Fruit fly (Drosophila melanogaster) whole organism, wandering third instar larva: Measurements from ENCODE around the gene CG45100.

Source experiments
- Abd-B ChIP-seq: fragments of >200 bp; optimal IDR thresholded peaks from 2 replicates; lab custom pipeline; 2017; ENCODE audit warnings: missing biosample characterization, missing genetic modification characterization
- CG32264 ChIP-seq: fragments of 200-800 bp; sonication (Bioruptor generic); optimal IDR thresholded peaks from 2 replicates; lab custom pipeline; 2016; ENCODE audit warnings: missing biosample characterization, missing genetic modification characterization
- CG9705 ChIP-seq: fragments of 200-800 bp; sonication (Bioruptor generic); optimal IDR thresholded peaks from 2 replicates; lab custom pipeline; 2018; ENCODE audit warnings: missing biosample characterization, mild to moderate bottlenecking, missing genetic modification characterization
- CrebA ChIP-seq: fragments of 200-800 bp; sonication (Bioruptor generic); optimal IDR thresholded peaks from 2 replicates; lab custom pipeline; 2016; ENCODE audit warnings: missing biosample characterization, mild to moderate bottlenecking, missing genetic modification characterization, borderline replicate concordance
- Dfd ChIP-seq: fragments of >200 bp; optimal IDR thresholded peaks from 2 replicates; lab custom pipeline; 2017; ENCODE audit warnings: missing biosample characterization, missing genetic modification characterization
- Dif ChIP-seq: fragments of 200-275, 200-300 bp; sonication (Bioruptor generic); optimal IDR thresholded peaks from 2 replicates; lab custom pipeline; 2018; ENCODE audit warnings: missing biosample characterization, missing genetic modification characterization; ENCODE audit not compliant: partially characterized antibody
- GATAd ChIP-seq: sonication (Bioruptor generic); optimal IDR thresholded peaks from 2 replicates; lab custom pipeline; 2016; ENCODE audit warnings: missing biosample characterization, missing genetic modification characterization
- HLH106 ChIP-seq: fragments of 200-800 bp; optimal IDR thresholded peaks from 3 replicates; lab custom pipeline; 2019; ENCODE audit warnings: missing biosample characterization, mild to moderate bottlenecking, missing genetic modification characterization, moderate library complexity
- Hnf4 ChIP-seq: fragments of 200-800 bp; sonication (Bioruptor generic); optimal IDR thresholded peaks from 2 replicates; lab custom pipeline; 2016; ENCODE audit warnings: missing biosample characterization, mild to moderate bottlenecking, missing genetic modification characterization
- Hr78 ChIP-seq: fragments of >200 bp; optimal IDR thresholded peaks from 2 replicates; lab custom pipeline; 2017; ENCODE audit warnings: missing biosample characterization, missing genetic modification characterization
- Hr83 ChIP-seq: fragments of 200-300 bp; sonication (Bioruptor generic); optimal IDR thresholded peaks from 2 replicates; lab custom pipeline; 2016; ENCODE audit warnings: missing biosample characterization, mild to moderate bottlenecking, missing genetic modification characterization, moderate library complexity; ENCODE audit not compliant: poor library complexity, severe bottlenecking
- Jra ChIP-seq: sonication (Bioruptor generic); optimal IDR thresholded peaks from 2 replicates; lab custom pipeline; 2016; ENCODE audit warnings: missing biosample characterization, missing genetic modification characterization
- Mio ChIP-seq: sonication (Bioruptor generic); optimal IDR thresholded peaks from 2 replicates; lab custom pipeline; 2016; ENCODE audit warnings: missing biosample characterization, missing genetic modification characterization
- Myc ChIP-seq: fragments of >200 bp; optimal IDR thresholded peaks from 2 replicates; lab custom pipeline; 2017
- N ChIP-seq: fragments of >200 bp; optimal IDR thresholded peaks from 2 replicates; lab custom pipeline; 2018; ENCODE audit warnings: missing biosample characterization, missing external identifiers, missing genetic modification characterization
- OdsH ChIP-seq: fragments of 200-800 bp; sonication (Bioruptor generic); optimal IDR thresholded peaks from 2 replicates; lab custom pipeline; 2016; ENCODE audit warnings: missing biosample characterization, mild to moderate bottlenecking, missing genetic modification characterization
- Rel ChIP-seq, 2 experiments: fragments of 200-800 bp; sonication (Bioruptor generic) in 1 of 2; optimal IDR thresholded peaks; 2 replicates in 1 of 2; 3 replicates in 1 of 2; lab custom pipeline; 2016 to 2019; ENCODE audit warnings: mild to moderate bottlenecking in 2 of 2, missing biosample characterization in 2 of 2, missing genetic modification characterization in 2 of 2, moderate library complexity in 1 of 2
- Sp1 ChIP-seq: fragments of 200-800 bp; sonication (Bioruptor generic); optimal IDR thresholded peaks from 3 replicates; lab custom pipeline; 2019; ENCODE audit warnings: missing biosample characterization, mild to moderate bottlenecking, missing genetic modification characterization, moderate library complexity
- Vsx2 ChIP-seq: fragments of 200-300, 225-300 bp; sonication (Bioruptor generic); optimal IDR thresholded peaks from 2 replicates; lab custom pipeline; 2018; ENCODE audit warnings: missing biosample characterization, missing genetic modification characterization; ENCODE audit not compliant: partially characterized antibody
- br ChIP-seq: fragments of 200-800 bp; sonication (Bioruptor generic); optimal IDR thresholded peaks from 2 replicates; lab custom pipeline; 2016; ENCODE audit warnings: missing biosample characterization, missing genetic modification characterization
- brk ChIP-seq: fragments of 200-800 bp; sonication (Bioruptor generic); optimal IDR thresholded peaks from 2 replicates; lab custom pipeline; 2016; ENCODE audit warnings: missing biosample characterization, mild to moderate bottlenecking, missing genetic modification characterization
- dl ChIP-seq, 2 experiments: fragments of 175-275, 200-275 bp in 1 of 2; fragments of 200-275 bp in 1 of 2; sonication (Bioruptor generic); optimal IDR thresholded peaks; lab custom pipeline; 2018; ENCODE audit warnings: mild to moderate bottlenecking in 2 of 2, missing biosample characterization in 2 of 2, missing genetic modification characterization in 2 of 2, moderate library complexity in 2 of 2; ENCODE audit not compliant: partially characterized antibody in 2 of 2, insufficient read depth in 1 of 2
- dmrt93B ChIP-seq: fragments of 200-800 bp; sonication (Bioruptor generic); optimal IDR thresholded peaks from 2 replicates; lab custom pipeline; 2018; ENCODE audit warnings: missing biosample characterization, mild to moderate bottlenecking, missing genetic modification characterization
- dsf ChIP-seq: sonication (Bioruptor generic); optimal IDR thresholded peaks from 2 replicates; lab custom pipeline; 2016; ENCODE audit warnings: missing biosample characterization, missing genetic modification characterization, borderline replicate concordance
- ey ChIP-seq: fragments of 200-800 bp; sonication (Bioruptor generic); optimal IDR thresholded peaks from 2 replicates; lab custom pipeline; 2016; ENCODE audit warnings: missing biosample characterization, missing genetic modification characterization
- foxo ChIP-seq, 2 experiments: fragments of 200-800 bp; sonication (Bioruptor generic); optimal IDR thresholded peaks; 2 replicates in 1 of 2; 3 replicates in 1 of 2; lab custom pipeline; 2016 to 2017; ENCODE audit warnings: missing biosample characterization in 2 of 2, missing genetic modification characterization in 2 of 2
- h ChIP-seq: fragments of 200-800 bp; sonication (Bioruptor generic); optimal IDR thresholded peaks from 3 replicates; lab custom pipeline; 2016; ENCODE audit warnings: missing biosample characterization, mild to moderate bottlenecking, missing genetic modification characterization
- jim ChIP-seq: fragments of 175-275, 200-325 bp; sonication (Bioruptor generic); optimal IDR thresholded peaks from 2 replicates; lab custom pipeline; 2016; ENCODE audit warnings: missing biosample characterization, mild to moderate bottlenecking, missing genetic modification characterization
- lola ChIP-seq: fragments of >200 bp; optimal IDR thresholded peaks from 2 replicates; lab custom pipeline; 2017; ENCODE audit warnings: missing biosample characterization, missing genetic modification characterization
- pan ChIP-seq: fragments of >200 bp; optimal IDR thresholded peaks from 2 replicates; lab custom pipeline; 2017
- psq ChIP-seq: fragments of 200-800 bp; sonication (Bioruptor generic); optimal IDR thresholded peaks from 3 replicates; lab custom pipeline; 2017; ENCODE audit warnings: missing biosample characterization, mild to moderate bottlenecking, missing genetic modification characterization, moderate library complexity
- rgr ChIP-seq: fragments of 200-800 bp; sonication (Bioruptor generic); optimal IDR thresholded peaks from 3 replicates; lab custom pipeline; 2016; ENCODE audit warnings: missing biosample characterization, mild to moderate bottlenecking, missing genetic modification characterization
- sage ChIP-seq: fragments of 200-800 bp; sonication (Bioruptor generic); optimal IDR thresholded peaks from 2 replicates; lab custom pipeline; 2016; ENCODE audit warnings: missing biosample characterization, mild to moderate bottlenecking, missing genetic modification characterization
- sv ChIP-seq: fragments of 200-800 bp; sonication (Bioruptor generic); optimal IDR thresholded peaks from 3 replicates; lab custom pipeline; 2016; ENCODE audit warnings: missing biosample characterization, missing genetic modification characterization
- tai ChIP-seq: sonication (Bioruptor generic); optimal IDR thresholded peaks from 2 replicates; lab custom pipeline; 2016; ENCODE audit warnings: missing biosample characterization, missing genetic modification characterization
- usp ChIP-seq: fragments of >200 bp; optimal IDR thresholded peaks from 2 replicates; lab custom pipeline; 2017; ENCODE audit warnings: missing biosample characterization, missing genetic modification characterization
- woc ChIP-seq: sonication (Bioruptor generic); optimal IDR thresholded peaks from 2 replicates; lab custom pipeline; 2016; ENCODE audit warnings: missing biosample characterization, mild to moderate bottlenecking, missing genetic modification characterization

CG45100 gene

dm6 chr3R:5485295-5485718, 10.9 kb upstream of the CG45100 start, which contains the start of gene CG31550:
Gene CG31550 (plus strand): TSS chr3R:5485543.
- peak; percentile 76 for TF ChIP-seq HLH106 (tag; lab: Kevin White, UChicago)
- TF ChIP-seq dmrt93B (GFP tag; lab: Kevin White, UChicago), result no peak
- TF ChIP-seq foxo (GFP tag; optimal IDR thresholded peaks at IDR 0.05; lab: Kevin White, UChicago), result peak in 1 of 2 experiments; percentile 70
- peak; percentile 64 for TF ChIP-seq h (GFP tag; lab: Kevin White, UChicago)
- TF ChIP-seq psq (GFP tag; lab: Kevin White, UChicago), result peak; percentile 36
- peak; percentile 6 for TF ChIP-seq CG9705 (GFP tag; lab: Kevin White, UChicago)
- peak; percentile 45 for TF ChIP-seq OdsH (GFP tag; lab: Kevin White, UChicago)
- TF ChIP-seq ey (GFP tag; lab: Kevin White, UChicago), result peak; percentile 36
- TF ChIP-seq Vsx2 (GFP tag; lab: Kevin White, UChicago), result peak; percentile 59
- TF ChIP-seq Rel (GFP tag; optimal IDR thresholded peaks at IDR 0.05; lab: Kevin White, UChicago), result no peak
- peak; percentile 32 for TF ChIP-seq Rel (tag; optimal IDR thresholded peaks at IDR 0.05; lab: Kevin White, UChicago)
- TF ChIP-seq rgr (GFP tag; lab: Kevin White, UChicago), result peak; percentile 74
- TF ChIP-seq Hr83, result peak; percentile 81
- no peak for TF ChIP-seq GATAd (GFP tag; lab: Kevin White, UChicago)
- TF ChIP-seq Sp1, result peak; percentile 67
- TF ChIP-seq br (GFP tag; lab: Kevin White, UChicago), result no peak

- TF ChIP-seq HLH106 (tag; lab: Kevin White, UChicago) (peak; percentile 14), Dif (peak; percentile 0), foxo (GFP tag; optimal IDR thresholded peaks at IDR 0.05; lab: Kevin White, UChicago) (no peak), Jra (GFP tag; lab: Kevin White, UChicago) (no peak), Sp1 (peak; percentile 38)
Measured at dm6 chr3R:5483488-5484109, 9.2 kb upstream of the CG45100 start, which contains the start of gene ksr. Gene ksr (minus strand): TSS chr3R:5483906.

- TF ChIP-seq sv (GFP tag; lab: Kevin White, UChicago) (no peak), ey (GFP tag; lab: Kevin White, UChicago) (no peak), brk (GFP tag; lab: Kevin White, UChicago) (no peak), sage (GFP tag; lab: Kevin White, UChicago) (no peak)
- TF ChIP-seq, all 38 proteins: peak for 0
Measured at dm6 chr3R:5482790-5483189, 8.4 kb upstream of the CG45100 start.

- TF ChIP-seq CG32264 (GFP tag; lab: Kevin White, UChicago), result no peak
- TF ChIP-seq usp, result no peak
- no peak for TF ChIP-seq dsf
- TF ChIP-seq Mio, result no peak
- no peak for TF ChIP-seq lola (GFP tag; lab: Kevin White, UChicago)
- TF ChIP-seq Jra (GFP tag; lab: Kevin White, UChicago), result no peak
- peak; percentile 73 for TF ChIP-seq Sp1
- no peak for TF ChIP-seq CrebA (GFP tag; lab: Kevin White, UChicago)
- TF ChIP-seq HLH106 (tag; lab: Kevin White, UChicago), result peak; percentile 74
- TF ChIP-seq psq (GFP tag; lab: Kevin White, UChicago), result peak; percentile 55
- TF ChIP-seq Abd-B, result no peak
- no peak for TF ChIP-seq Hnf4
- TF ChIP-seq sv (GFP tag; lab: Kevin White, UChicago), result no peak
- no peak for TF ChIP-seq N (GFP tag; lab: Kevin White, UChicago)
- no peak for TF ChIP-seq brk (GFP tag; lab: Kevin White, UChicago)
- TF ChIP-seq jim (GFP tag; lab: Kevin White, UChicago), result no peak
- TF ChIP-seq sage (GFP tag; lab: Kevin White, UChicago), result no peak
- no peak for TF ChIP-seq dl (GFP tag; optimal IDR thresholded peaks at IDR 0.05; lab: Kevin White, UChicago; ENCODE audit: insufficient read depth in 1 of 2, partially characterized antibody in 2 of 2)
- no peak for TF ChIP-seq Dif
- no peak for TF ChIP-seq rgr (GFP tag; lab: Kevin White, UChicago)
- TF ChIP-seq woc, result peak; percentile 75
- peak; percentile 35 for TF ChIP-seq CG9705 (GFP tag; lab: Kevin White, UChicago)
- TF ChIP-seq Hr83, result no peak
- no peak for TF ChIP-seq Hr78 (GFP tag; lab: Kevin White, UChicago)
- TF ChIP-seq ey (GFP tag; lab: Kevin White, UChicago), result no peak
- TF ChIP-seq foxo (GFP tag; optimal IDR thresholded peaks at IDR 0.05; lab: Kevin White, UChicago), result peak in 1 of 2 experiments; percentile 58
- no peak for TF ChIP-seq Rel (GFP tag; optimal IDR thresholded peaks at IDR 0.05; lab: Kevin White, UChicago)
- no peak for TF ChIP-seq Rel (tag; optimal IDR thresholded peaks at IDR 0.05; lab: Kevin White, UChicago)
- no peak for TF ChIP-seq h (GFP tag; lab: Kevin White, UChicago)
- TF ChIP-seq Myc (lab: Kevin White, UChicago), result peak; percentile 97
- no peak for TF ChIP-seq Dfd (GFP tag; lab: Kevin White, UChicago)
- TF ChIP-seq OdsH (GFP tag; lab: Kevin White, UChicago), result peak; percentile 48
- no peak for TF ChIP-seq GATAd (GFP tag; lab: Kevin White, UChicago)
- TF ChIP-seq Vsx2 (GFP tag; lab: Kevin White, UChicago), result no peak
- TF ChIP-seq dmrt93B (GFP tag; lab: Kevin White, UChicago), result no peak
- no peak for TF ChIP-seq pan (lab: Kevin White, UChicago)
- TF ChIP-seq tai (GFP tag; lab: Kevin White, UChicago), result no peak
- no peak for TF ChIP-seq br (GFP tag; lab: Kevin White, UChicago)
Measured at dm6 chr3R:5470586-5471283, 3.7 kb downstream of the CG45100 start, which contains the start of the genes mRpL44 and Snr1. Gene mRpL44 (minus strand): TSS chr3R:5470636. Gene Snr1 (plus strand): TSS chr3R:5470926.
